Worm (Caenorhabditis elegans) whole organism, L1 larva: Measurements from ENCODE around the gene aqp-5.
A peak's percentile ranks its signal among the peaks of the same experiment; 100 is the strongest.

Experiments
- C04F5.9 ChIP-seq: sonication (generic microtip); optimal IDR thresholded peaks from 2 replicates; lab custom pipeline; 2016; ENCODE audit warnings: missing genetic modification characterization, missing compliant biosample characterization
- ceh-90 ChIP-seq: sonication (generic microtip); optimal IDR thresholded peaks from 2 replicates; lab custom pipeline; 2016; ENCODE audit warnings: missing genetic modification characterization, missing compliant biosample characterization
- dsc-1 ChIP-seq: sonication (generic microtip); optimal IDR thresholded peaks from 2 replicates; lab custom pipeline; 2016; ENCODE audit warnings: mild to moderate bottlenecking, missing genetic modification characterization, missing compliant biosample characterization
- efl-1 ChIP-seq, 4 experiments: fragments of 150-350 bp; optimal IDR thresholded peaks in 3 of 4; peaks in 1 of 4; 1 replicate in 1 of 4; 2 replicates in 3 of 4; lab custom pipeline; 2014; ENCODE audit warnings: missing biosample characterization in 2 of 4, missing genetic modification characterization in 2 of 4, missing genetic modification reagents in 2 of 4
- elt-3 ChIP-seq, 6 experiments: fragments of 150-350 bp in 1 of 6; sonication (generic microtip); optimal IDR thresholded peaks; 2 replicates each; lab custom pipeline; 2017 to 2018; ENCODE audit warnings: missing biosample characterization in 6 of 6, missing genetic modification characterization in 6 of 6, inconsistent platforms in 1 of 6
- ets-5 ChIP-seq: fragments of 200-800 bp; sonication (Bioruptor generic); IDR thresholded peaks from 2 replicates; pipeline ENCODE4 v1.3.6; 2022; ENCODE audit warnings: missing genetic modification characterization, missing compliant biosample characterization
- fkh-10 ChIP-seq: sonication (generic microtip); optimal IDR thresholded peaks from 2 replicates; lab custom pipeline; 2017; ENCODE audit warnings: missing biosample characterization, missing genetic modification reagents, missing genetic modification characterization
- grh-1 ChIP-seq: fragments of 200-800 bp; sonication (Bioruptor generic); IDR thresholded peaks from 2 replicates; pipeline ENCODE4 v1.3.6; 2022; ENCODE audit warnings: missing genetic modification reagents, missing genetic modification characterization, missing compliant biosample characterization
- nhr-28 ChIP-seq: fragments of 150-350 bp; optimal IDR thresholded peaks from 2 replicates; lab custom pipeline; 2014; ENCODE audit warnings: missing biosample characterization, missing genetic modification characterization
- nhr-47 ChIP-seq: sonication (generic microtip); optimal IDR thresholded peaks from 2 replicates; lab custom pipeline; 2016; ENCODE audit warnings: mild to moderate bottlenecking, missing genetic modification characterization, moderate library complexity, missing compliant biosample characterization
- nhr-84 ChIP-seq: sonication (generic microtip); optimal IDR thresholded peaks from 2 replicates; lab custom pipeline; 2017; ENCODE audit warnings: missing biosample characterization, missing genetic modification characterization
- sup-37 ChIP-seq: fragments of 200-800 bp; sonication (Bioruptor generic); optimal IDR thresholded peaks from 2 replicates; lab custom pipeline; 2018; ENCODE audit warnings: mild to moderate bottlenecking, missing genetic modification characterization, missing compliant biosample characterization
- unc-130 ChIP-seq: fragments of 150-350 bp; optimal IDR thresholded peaks from 2 replicates; lab custom pipeline; 2017; ENCODE audit warnings: missing biosample characterization, missing genetic modification characterization, inconsistent platforms

aqp-5 gene

ce11 chrV:10536808-10537207 lies 45.3 kb downstream of the aqp-5 start (continued):
- TF ChIP-seq unc-130 (peak; percentile 84), elt-3 (tag; optimal IDR thresholded peaks at IDR 0.05; lab: Kevin White, UChicago) (peak in 3 of 6 experiments; percentile 78 to 84 (median 78))

- TF ChIP-seq ceh-90 (tag; lab: Kevin White, UChicago) (no peak), dsc-1 (tag; lab: Kevin White, UChicago) (no peak), grh-1 (GFP tag; lab: Robert Waterston, UW) (no peak), nhr-28 (no peak), nhr-84 (tag; lab: Kevin White, UChicago) (no peak), unc-130 (no peak), C04F5.9 (tag; lab: Kevin White, UChicago) (no peak), ets-5 (GFP tag; lab: Robert Waterston, UW) (no peak), nhr-47 (tag; lab: Kevin White, UChicago) (no peak), fkh-10 (GFP tag; lab: Kevin White, UChicago) (no peak)
Observed at ce11 chrV:10539114-10539513, 47.6 kb downstream of the aqp-5 start, which contains the start of gene F25D1.8. Gene F25D1.8 (plus strand): TSS chrV:10539414.

- TF ChIP-seq sup-37 (GFP tag; lab: Kevin White, UChicago) = no peak
- TF ChIP-seq efl-1 (optimal IDR thresholded peaks at IDR 0.05; lab: Kevin White, UChicago) = no peak
- TF ChIP-seq efl-1 (GFP tag; optimal IDR thresholded peaks at IDR 0.05 in 1 of 2; lab: Kevin White, UChicago) = peak in 1 of 2 experiments; percentile 64
Observed at ce11 chrV:10540024-10540423, 48.5 kb downstream of the aqp-5 start, which contains the start of gene degt-1. Gene degt-1 (plus strand): TSS chrV:10540324.
